Worm (Caenorhabditis elegans) whole organism, L1 larva: ENCODE results near the gene W05E10.1.

ENCODE experiments used
- egl-13 ChIP-seq: sonication (generic microtip); optimal IDR thresholded peaks from 2 replicates; lab custom pipeline; 2016; ENCODE audit warnings: missing genotype, missing genetic modification reagents, missing genetic modification characterization, missing compliant biosample characterization
- fkh-8 ChIP-seq: sonication (generic microtip); optimal IDR thresholded peaks from 2 replicates; lab custom pipeline; 2016; ENCODE audit warnings: mild to moderate bottlenecking, missing genetic modification characterization, missing compliant biosample characterization
- hpl-2 ChIP-seq: fragments of 150-350 bp; optimal IDR thresholded peaks from 2 replicates; lab custom pipeline; 2014; ENCODE audit warnings: missing biosample characterization, missing genetic modification reagents, missing genetic modification characterization
- lin-13 ChIP-seq: fragments of 150-350 bp; optimal IDR thresholded peaks from 2 replicates; lab custom pipeline; 2014; ENCODE audit warnings: missing biosample characterization, missing genetic modification reagents, missing genetic modification characterization
- nhr-77 ChIP-seq: fragments of 150-350 bp; optimal IDR thresholded peaks from 2 replicates; lab custom pipeline; 2014; ENCODE audit warnings: missing biosample characterization, missing genetic modification characterization
- tbx-2 ChIP-seq: sonication (generic microtip); optimal IDR thresholded peaks from 2 replicates; lab custom pipeline; 2016; ENCODE audit warnings: missing genetic modification characterization, missing compliant biosample characterization
- unc-62 ChIP-seq: fragments of 150-350 bp; optimal IDR thresholded peaks from 2 replicates; lab custom pipeline; 2014; ENCODE audit warnings: missing biosample characterization, missing genetic modification reagents, missing genetic modification characterization
- ztf-11 ChIP-seq, 2 experiments: sonication (generic microtip); optimal IDR thresholded peaks; 2 replicates each; lab custom pipeline; 2016 to 2017; ENCODE audit warnings: missing genetic modification characterization in 2 of 2, missing biosample characterization in 1 of 2, missing compliant biosample characterization in 1 of 2

DNA sequence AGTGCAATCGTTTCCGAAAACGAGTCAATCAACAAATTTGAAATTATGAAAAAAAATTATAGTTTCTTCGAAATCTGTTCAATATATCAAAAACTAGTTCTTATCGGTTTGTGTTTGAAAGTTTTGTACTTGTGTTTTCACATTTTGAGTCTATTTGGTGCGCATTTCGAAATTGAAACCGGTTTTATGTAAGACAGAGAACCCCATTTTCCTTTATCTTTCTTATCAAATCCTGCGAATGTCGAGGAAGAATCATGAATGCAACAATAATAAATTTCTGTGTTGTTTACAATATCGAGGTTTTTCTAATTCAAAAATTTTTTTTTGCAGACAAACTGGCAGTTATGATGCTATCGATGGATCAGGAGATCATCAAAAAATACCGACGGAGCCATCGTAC is 8.6 kb downstream of the W05E10.1 start:
- TF ChIP-seq ztf-11 (tag; optimal IDR thresholded peaks at IDR 0.05; lab: Kevin White, UChicago) (no peak), nhr-77 (tag; lab: Kevin White, UChicago) (no peak), egl-13 (tag; lab: Kevin White, UChicago) (no peak), fkh-8 (tag; lab: Kevin White, UChicago) (no peak), tbx-2 (no peak), lin-13 (GFP tag; lab: Kevin White, UChicago) (no peak), unc-62 (GFP tag; lab: Kevin White, UChicago) (no peak), hpl-2 (GFP tag; lab: Kevin White, UChicago) (no peak)
